Fruit fly (Drosophila melanogaster) whole organism, embryonic: ENCODE results near the gene CG9130.

Experiments used
- Awh ChIP-seq: fragments of 200-800 bp; sonication (Bioruptor generic); IDR thresholded peaks from 2 replicates; pipeline ENCODE4, ENCODE4 v1.3.6; 2022; ENCODE audit warnings: missing biosample characterization, missing genetic modification characterization
- BEAF-32 ChIP-seq: fragments of 200-800 bp; sonication (Bioruptor generic); optimal IDR thresholded peaks from 3 replicates; lab custom pipeline; 2017; ENCODE audit warnings: missing biosample characterization, missing genetic modification characterization, mild to moderate bottlenecking, moderate library complexity, missing genetic modification reagents
- CG11247 ChIP-seq: fragments of 200-800 bp; sonication (Bioruptor generic); IDR thresholded peaks from 2 replicates; pipeline ENCODE4 v1.3.6; 2022; ENCODE audit warnings: missing biosample characterization, missing genetic modification characterization
- CG11696 ChIP-seq: fragments of 200-800 bp; sonication (Bioruptor generic); IDR thresholded peaks from 2 replicates; pipeline ENCODE4 v1.3.6; 2022; ENCODE audit warnings: missing biosample characterization, missing genetic modification characterization
- CG13123 ChIP-seq: fragments of 200-800 bp; sonication (Bioruptor generic); optimal IDR thresholded peaks from 2 replicates; lab custom pipeline; 2016; ENCODE audit warnings: missing biosample characterization, missing genetic modification characterization
- CG13894 ChIP-seq: fragments of 200-800 bp; sonication (Bioruptor generic); optimal IDR thresholded peaks from 3 replicates; lab custom pipeline; 2018; ENCODE audit warnings: missing biosample characterization, mild to moderate bottlenecking, missing genetic modification characterization, moderate library complexity
- CG14710 ChIP-seq: fragments of 200-800 bp; sonication (Bioruptor generic); optimal IDR thresholded peaks from 3 replicates; lab custom pipeline; 2019; ENCODE audit warnings: missing biosample characterization, mild to moderate bottlenecking, missing genetic modification characterization, moderate library complexity
- CG16815 ChIP-seq: fragments of 200-800 bp; sonication (Bioruptor generic); optimal IDR thresholded peaks from 3 replicates; lab custom pipeline; 2017; ENCODE audit warnings: missing biosample characterization, mild to moderate bottlenecking, missing genetic modification characterization
- CG2120 ChIP-seq: fragments of 200-800 bp; sonication (Bioruptor generic); optimal IDR thresholded peaks from 3 replicates; lab custom pipeline; 2016; ENCODE audit warnings: missing biosample characterization, missing genetic modification characterization
- CG3847 ChIP-seq: fragments of 200-800 bp; sonication (Bioruptor generic); IDR thresholded peaks from 2 replicates; pipeline ENCODE4 v1.3.6; 2022; ENCODE audit warnings: missing biosample characterization, missing genetic modification characterization
- CG4360 ChIP-seq: fragments of 200-800 bp; sonication (Bioruptor generic); IDR thresholded peaks from 2 replicates; pipeline ENCODE4 v1.3.6; 2022; ENCODE audit warnings: missing biosample characterization, missing genetic modification characterization
- CG7963 ChIP-seq: fragments of 200-800 bp; sonication (Bioruptor generic); IDR thresholded peaks from 3 replicates; pipeline ENCODE4 v1.3.6; 2022; ENCODE audit warnings: missing biosample characterization, missing genetic modification characterization; ENCODE audit not compliant: partially characterized antibody
- CG8089 ChIP-seq: fragments of 200-800 bp; sonication (Bioruptor generic); optimal IDR thresholded peaks from 3 replicates; lab custom pipeline; 2016; ENCODE audit warnings: missing biosample characterization, missing genetic modification characterization
- CG8290 ChIP-seq, 3 experiments: fragments of 200-800 bp; sonication (Bioruptor generic); optimal IDR thresholded peaks; 2 replicates each; lab custom pipeline; 2016 to 2019; ENCODE audit warnings: missing biosample characterization in 3 of 3, missing genetic modification characterization in 3 of 3, mild to moderate bottlenecking in 2 of 3, moderate library complexity in 1 of 3
- CG8388 ChIP-seq: fragments of 200-800 bp; sonication (Bioruptor generic); optimal IDR thresholded peaks from 2 replicates; lab custom pipeline; 2019; ENCODE audit warnings: missing biosample characterization, mild to moderate bottlenecking, missing genetic modification characterization, moderate library complexity
- CG8765 ChIP-seq: fragments of 200-800 bp; sonication (Bioruptor generic); IDR thresholded peaks from 2 replicates; pipeline ENCODE4 v1.3.6; 2022; ENCODE audit warnings: missing biosample characterization, missing genetic modification characterization
- CG9932 ChIP-seq: fragments of 200-800 bp; sonication (Bioruptor generic); IDR thresholded peaks from 2 replicates; pipeline ENCODE4 v1.3.6; 2022; ENCODE audit warnings: missing biosample characterization, missing genetic modification characterization
- Deaf1 ChIP-seq: fragments of 200-800 bp; optimal IDR thresholded peaks from 3 replicates; lab custom pipeline; 2019; ENCODE audit warnings: missing biosample characterization, mild to moderate bottlenecking, missing genetic modification characterization, moderate library complexity
- Drgx ChIP-seq: fragments of 200-800 bp; sonication (Bioruptor generic); IDR thresholded peaks from 2 replicates; pipeline ENCODE4 v1.3.6; 2022; ENCODE audit warnings: missing biosample characterization, missing genetic modification characterization
- Ets65A ChIP-seq: fragments of 200-800 bp; sonication (Bioruptor generic); peaks from one replicate; lab custom pipeline; 2016; ENCODE audit warnings: missing biosample characterization, missing genetic modification characterization
- HLH3B ChIP-seq: fragments of 200-800 bp; sonication (Bioruptor generic); IDR thresholded peaks from 2 replicates; pipeline ENCODE4 v1.3.6; 2022; ENCODE audit warnings: missing biosample characterization, missing genetic modification characterization
- Med ChIP-seq: fragments of 200-800 bp; sonication (Bioruptor generic); peaks from one replicate; lab custom pipeline; 2016; ENCODE audit warnings: missing biosample characterization, missing genetic modification characterization, mild to moderate bottlenecking, inconsistent platforms, moderate library complexity
- Myb ChIP-seq: fragments of 200-800 bp; sonication (Bioruptor generic); optimal IDR thresholded peaks from 2 replicates; lab custom pipeline; 2016; ENCODE audit warnings: missing biosample characterization, missing genetic modification characterization
- Poxn ChIP-seq: fragments of 200-800 bp; sonication (Bioruptor generic); IDR thresholded peaks from 2 replicates; pipeline ENCODE4 v1.3.6; 2022; ENCODE audit warnings: missing biosample characterization, missing genetic modification characterization
- Ptx1 ChIP-seq: fragments of 200-800 bp; sonication (Bioruptor generic); IDR thresholded peaks from 2 replicates; pipeline ENCODE4 v1.3.6; 2022; ENCODE audit warnings: missing biosample characterization, missing genetic modification characterization
- abd-A ChIP-seq: fragments of 200-800 bp; sonication (Bioruptor generic); optimal IDR thresholded peaks from 3 replicates; lab custom pipeline; 2019; ENCODE audit warnings: missing biosample characterization, mild to moderate bottlenecking, missing genetic modification characterization, moderate library complexity
- aop ChIP-seq: fragments of 200-800 bp; sonication (Bioruptor generic); IDR thresholded peaks from 2 replicates; pipeline ENCODE4 v1.3.6; 2022; ENCODE audit warnings: missing biosample characterization, missing genetic modification characterization
- caup ChIP-seq: fragments of 200-800 bp; sonication (Bioruptor generic); optimal IDR thresholded peaks from 3 replicates; lab custom pipeline; 2017; ENCODE audit warnings: missing biosample characterization, mild to moderate bottlenecking, missing genetic modification characterization, moderate library complexity; ENCODE audit not compliant: severe bottlenecking
- chn ChIP-seq: fragments of 200-800 bp; sonication (Bioruptor generic); optimal IDR thresholded peaks from 2 replicates; lab custom pipeline; 2016; ENCODE audit warnings: missing biosample characterization, missing genetic modification characterization
- dysf ChIP-seq: fragments of 200-800 bp; sonication (Bioruptor generic); IDR thresholded peaks from 3 replicates; pipeline ENCODE4 v1.3.6; 2022; ENCODE audit warnings: missing biosample characterization, missing genetic modification characterization
- gcm2 ChIP-seq: fragments of 200-800 bp; sonication (Bioruptor generic); optimal IDR thresholded peaks from 2 replicates; lab custom pipeline; 2016; ENCODE audit warnings: missing biosample characterization, missing genetic modification characterization
- jigr1 ChIP-seq: fragments of 200-800 bp; sonication (Bioruptor generic); IDR thresholded peaks from 3 replicates; pipeline ENCODE4 v1.3.6; 2022; ENCODE audit warnings: missing biosample characterization, missing genetic modification characterization
- lmd ChIP-seq: fragments of 200-800 bp; sonication (Bioruptor generic); IDR thresholded peaks from 2 replicates; pipeline ENCODE4 v1.3.6; 2022; ENCODE audit warnings: missing biosample characterization, missing genetic modification characterization
- lola ChIP-seq, 3 experiments: fragments of >200 bp in 2 of 3; fragments of 200-800 bp in 1 of 3; sonication (Bioruptor generic) in 1 of 3; optimal IDR thresholded peaks; 2 replicates each; lab custom pipeline; 2017 to 2019; ENCODE audit warnings: missing biosample characterization in 3 of 3, missing genetic modification characterization in 3 of 3, mild to moderate bottlenecking in 1 of 3, moderate library complexity in 1 of 3
- lov ChIP-seq, 2 experiments: fragments of 200-800 bp in 1 of 2; fragments of >200 bp in 1 of 2; sonication (Bioruptor generic) in 1 of 2; IDR thresholded peaks in 1 of 2; optimal IDR thresholded peaks in 1 of 2; 2 replicates in 1 of 2; 3 replicates in 1 of 2; pipeline versions ENCODE4 v1.3.6 to Lab custom; 2017 to 2022; ENCODE audit warnings: missing biosample characterization in 1 of 2, missing genetic modification characterization in 1 of 2
- org-1 ChIP-seq: fragments of 200-800 bp; sonication (Bioruptor generic); optimal IDR thresholded peaks from 2 replicates; lab custom pipeline; 2017; ENCODE audit warnings: missing biosample characterization, missing genetic modification characterization
- row ChIP-seq: fragments of 200-800 bp; sonication (Bioruptor generic); IDR thresholded peaks from 3 replicates; pipeline ENCODE4 v1.3.6; 2022; ENCODE audit warnings: missing biosample characterization, missing genetic modification characterization
- schlank ChIP-seq: fragments of 200-800 bp; sonication (Bioruptor generic); optimal IDR thresholded peaks from 2 replicates; lab custom pipeline; 2018; ENCODE audit warnings: missing biosample characterization, mild to moderate bottlenecking, missing genetic modification characterization
- scrt ChIP-seq: fragments of 200-800 bp; sonication (Bioruptor generic); optimal IDR thresholded peaks from 2 replicates; lab custom pipeline; 2018; ENCODE audit warnings: missing biosample characterization, mild to moderate bottlenecking, missing genetic modification characterization, moderate library complexity
- sima ChIP-seq: fragments of 200-800 bp; sonication (Bioruptor generic); optimal IDR thresholded peaks from 2 replicates; lab custom pipeline; 2016; ENCODE audit warnings: missing biosample characterization, missing genetic modification characterization
- slbo ChIP-seq: fragments of 200-800 bp; sonication (Bioruptor generic); IDR thresholded peaks from 2 replicates; pipeline ENCODE4 v1.3.6; 2022; ENCODE audit warnings: missing biosample characterization, missing genetic modification characterization
- ssp ChIP-seq: fragments of 200-800 bp; sonication (Bioruptor generic); IDR thresholded peaks from 2 replicates; pipeline ENCODE4 v1.3.6; 2022; ENCODE audit warnings: missing biosample characterization, missing genetic modification characterization
- tgo ChIP-seq: fragments of 200-800 bp; sonication (Bioruptor generic); IDR thresholded peaks from 3 replicates; pipeline ENCODE4 v1.3.6; 2022; ENCODE audit warnings: missing biosample characterization, missing genetic modification characterization
- trh ChIP-seq: fragments of 200-800 bp; sonication (Bioruptor generic); optimal IDR thresholded peaks from 2 replicates; lab custom pipeline; 2016; ENCODE audit warnings: missing biosample characterization, missing genetic modification characterization

Gene CG9130

DNA sequence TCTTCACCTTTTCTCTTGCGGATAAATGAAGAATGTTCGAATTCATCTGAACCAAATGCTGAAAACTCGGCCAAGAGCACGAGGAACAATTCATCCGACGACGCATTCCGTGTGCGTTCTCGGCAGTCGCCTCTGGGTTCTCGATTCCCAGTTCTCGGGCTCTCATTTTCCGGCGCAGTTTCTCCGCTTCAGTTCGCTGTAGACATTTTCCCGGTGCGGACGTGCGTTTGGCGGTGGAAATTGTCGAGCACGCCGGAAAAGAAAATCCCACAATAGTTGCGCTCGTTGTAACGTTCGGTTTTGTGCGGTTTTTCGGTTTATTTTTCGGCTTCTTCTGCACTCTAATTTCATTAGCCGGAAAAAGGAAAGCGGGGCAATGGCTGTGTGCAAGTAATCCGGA is 24.0 kb downstream of the CG9130 start, which contains the start of gene CG32333 (continued):
- TF ChIP-seq CG4360 (GFP tag; lab: Robert Waterston, UW): no peak

DNA sequence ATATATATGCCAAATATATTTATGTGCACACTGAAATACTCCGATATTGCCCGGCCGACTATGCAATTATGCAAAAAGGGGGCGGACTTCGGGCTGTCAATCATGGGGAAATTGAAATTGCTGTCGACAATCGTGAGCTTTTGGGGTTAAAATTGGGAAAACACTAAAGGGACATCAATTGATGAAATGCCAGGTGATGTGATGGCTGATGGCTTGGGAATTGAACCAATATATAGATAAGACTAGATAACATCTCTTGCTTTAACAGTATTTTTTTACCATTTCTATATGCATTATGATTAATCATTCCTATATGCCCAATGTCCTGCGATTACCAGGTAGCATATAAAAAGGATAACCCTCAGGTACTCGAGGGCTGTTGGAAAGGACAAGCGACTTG is 26.1 kb downstream of the CG9130 start:
- TF ChIP-seq CG4360 (GFP tag; lab: Robert Waterston, UW) (no peak), CG8089 (GFP tag; lab: Kevin White, UChicago) (no peak), CG8388 (no peak), HLH3B (GFP tag; lab: Robert Waterston, UW) (no peak), jigr1 (GFP tag; lab: Robert Waterston, UW) (no peak), CG13123 (no peak), trh (GFP tag; lab: Kevin White, UChicago) (no peak), lola (GFP tag; optimal IDR thresholded peaks at IDR 0.05; lab: Kevin White, UChicago) (no peak), Myb (GFP tag; lab: Kevin White, UChicago) (no peak)

DNA sequence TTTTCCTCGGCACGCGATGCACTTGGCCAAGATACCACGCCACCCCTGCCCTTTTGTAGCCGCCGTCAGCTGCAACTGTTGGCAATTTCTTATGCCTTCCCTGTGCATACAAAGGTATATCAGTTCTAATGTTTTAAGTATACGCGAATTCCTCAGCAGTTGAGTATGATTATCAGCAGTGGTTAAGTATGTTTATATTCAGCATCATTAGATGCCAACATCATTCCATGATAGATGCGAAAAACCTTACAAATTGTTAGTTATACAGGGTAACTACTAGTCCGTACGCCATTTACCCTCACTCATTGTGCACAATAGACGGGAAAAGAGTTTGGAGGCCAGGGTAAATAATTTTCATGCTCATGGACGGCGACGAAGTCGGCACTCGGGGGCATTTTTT is 27.9 kb downstream of the CG9130 start:
- TF ChIP-seq row (GFP tag; lab: Robert Waterston, UW) (peak; percentile 30; the same call in 1 of the 3 replicates), CG16815 (GFP tag; lab: Kevin White, UChicago) (no peak), Awh (no peak), gcm2 (no peak), CG11696 (GFP tag; lab: Robert Waterston, UW) (no peak), CG2120 (GFP tag; lab: Kevin White, UChicago) (peak; percentile 17), CG8765 (no peak), chn (GFP tag; lab: Kevin White, UChicago) (no peak), dysf (GFP tag; lab: Robert Waterston, UW) (peak; percentile 28; the same call in 1 of the 3 replicates), lmd (GFP tag; lab: Robert Waterston, UW) (0 out of 2 replicates have a peak, but pooled peaks have one; percentile 9), tgo (GFP tag; lab: Robert Waterston, UW) (no peak), CG8290 (GFP tag; optimal IDR thresholded peaks at IDR 0.05; lab: Kevin White, UChicago) (no peak), CG8290 (tag; optimal IDR thresholded peaks at IDR 0.05; lab: Kevin White, UChicago) (peak in 1 of 2 experiments; percentile 12), aop (no peak), Med (GFP tag; lab: Kevin White, UChicago) (peak; percentile 19), sima (GFP tag; lab: Kevin White, UChicago) (no peak), CG11247 (GFP tag; lab: Robert Waterston, UW) (no peak), CG14710 (tag; lab: Kevin White, UChicago) (no peak), ssp (0 out of 2 replicates have a peak, but pooled peaks have one; percentile 11), CG3847 (0 out of 2 replicates have a peak, but pooled peaks have one; percentile 16), Drgx (GFP tag; lab: Robert Waterston, UW) (peak; percentile 26; the same call in 1 of the 2 replicates), scrt (GFP tag; lab: Kevin White, UChicago) (no peak), org-1 (GFP tag; lab: Kevin White, UChicago) (no peak), schlank (tag; lab: Kevin White, UChicago) (no peak)
- TF ChIP-seq, all 482 proteins: peak for 9

DNA sequence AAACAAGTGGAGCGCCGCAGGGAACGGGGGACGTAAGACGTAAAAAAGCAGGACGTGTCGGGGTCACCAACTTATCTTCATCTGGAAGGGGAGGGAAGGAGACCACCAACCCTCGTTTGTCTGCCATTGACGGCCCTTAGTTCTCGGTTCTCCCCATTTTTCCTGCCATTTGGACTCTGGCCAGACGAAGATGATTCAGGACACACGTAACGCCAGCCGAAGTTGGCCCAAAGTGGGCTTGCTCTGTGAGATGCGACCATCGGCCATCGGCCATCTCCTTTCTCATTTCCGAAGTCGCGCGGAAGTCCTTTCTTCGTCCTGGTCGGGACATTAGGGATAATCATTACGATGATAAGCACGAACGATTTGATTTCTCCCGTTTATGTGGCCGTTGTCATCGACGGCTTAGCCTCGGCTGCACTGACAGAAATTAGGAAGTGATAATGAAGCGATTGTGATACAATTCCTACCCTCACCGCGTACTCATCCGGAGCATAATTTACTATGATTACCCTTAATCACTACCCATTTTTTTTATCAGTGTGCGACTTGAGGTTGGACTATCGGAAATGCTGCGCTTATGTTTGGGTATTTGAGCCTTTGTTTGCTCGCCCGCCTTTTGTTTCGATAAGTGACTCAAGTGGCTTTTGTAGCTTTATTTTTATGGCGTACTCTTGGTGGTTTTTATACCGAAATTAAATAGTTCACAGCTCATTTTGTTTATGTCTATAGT is 29.2 kb downstream of the CG9130 start:
- TF ChIP-seq CG13894 (tag; lab: Kevin White, UChicago) (peak; percentile 92), slbo (GFP tag; lab: Robert Waterston, UW) (peak; percentile 37; the same call in 1 of the 2 replicates), CG14710 (tag; lab: Kevin White, UChicago) (no peak), BEAF-32 (GFP tag; lab: Kevin White, UChicago) (no peak), CG9932 (GFP tag; lab: Robert Waterston, UW) (0 out of 2 replicates have a peak, but pooled peaks have one; percentile 17), Poxn (GFP tag; lab: Robert Waterston, UW) (no peak), CG8290 (GFP tag; optimal IDR thresholded peaks at IDR 0.05; lab: Kevin White, UChicago) (no peak), CG8290 (tag; optimal IDR thresholded peaks at IDR 0.05; lab: Kevin White, UChicago) (peak in 1 of 2 experiments; percentile 12), caup (GFP tag; lab: Kevin White, UChicago) (no peak), lov (optimal IDR thresholded peaks at IDR 0.05; lab: Kevin White, UChicago) (no peak), lov (GFP tag; IDR thresholded peaks at IDR 0.05; lab: Robert Waterston, UW) (no peak), Ptx1 (0 out of 2 replicates have a peak, but pooled peaks have one; percentile 12), row (GFP tag; lab: Robert Waterston, UW) (peak; percentile 20; the same call in 1 of the 3 replicates), CG7963 (no peak), CG2120 (GFP tag; lab: Kevin White, UChicago) (peak; percentile 13), Ets65A (GFP tag; lab: Kevin White, UChicago) (peak; percentile 63), abd-A (tag; lab: Kevin White, UChicago) (peak; percentile 74), Med (GFP tag; lab: Kevin White, UChicago) (peak; percentile 71), Deaf1 (tag; lab: Kevin White, UChicago) (peak; percentile 56)
